Worm (Caenorhabditis elegans) whole organism, L4 larva: Measurements from ENCODE around the gene ZK622.1.

Source experiments
- F49E8.2 ChIP-seq: sonication (generic microtip); optimal IDR thresholded peaks from 2 replicates; lab custom pipeline; 2016; ENCODE audit warnings: missing compliant biosample characterization, mild to moderate bottlenecking, missing genetic modification characterization, borderline replicate concordance
- T20F7.1 ChIP-seq: fragments of 200-800 bp; sonication (Bioruptor generic); optimal IDR thresholded peaks from 2 replicates; lab custom pipeline; 2018; ENCODE audit warnings: mild to moderate bottlenecking, missing genetic modification characterization, missing compliant biosample characterization
- Y105C5A.15 ChIP-seq: fragments of 200-800 bp; sonication (Bioruptor generic); IDR thresholded peaks from 2 replicates; pipeline ENCODE4 v1.3.6; 2022; ENCODE audit warnings: missing genetic modification characterization, missing compliant biosample characterization
- ZK337.2 ChIP-seq: fragments of 200-800 bp; sonication (Bioruptor generic); IDR thresholded peaks from 2 replicates; pipeline ENCODE4 v1.3.6; 2022; ENCODE audit warnings: missing genetic modification reagents, missing genetic modification characterization, missing compliant biosample characterization
- aha-1 ChIP-seq: fragments of 150-350 bp; peaks from one replicate; lab custom pipeline; 2014; ENCODE audit warnings: missing biosample characterization, missing genetic modification characterization
- arid-1 ChIP-seq: fragments of 200-800 bp; sonication (Bioruptor generic); conservative IDR thresholded peaks from 2 replicates; pipeline ENCODE4 v1.3.6; 2022; ENCODE audit warnings: missing genetic modification reagents, missing genetic modification characterization, missing compliant biosample characterization
- attf-4 ChIP-seq: sonication (generic microtip); optimal IDR thresholded peaks from 3 replicates; lab custom pipeline; 2017; ENCODE audit warnings: missing biosample characterization, missing genetic modification characterization
- ceh-32 ChIP-seq: sonication (generic microtip); optimal IDR thresholded peaks from 2 replicates; lab custom pipeline; 2016; ENCODE audit warnings: mild to moderate bottlenecking, missing genetic modification characterization, missing compliant biosample characterization; ENCODE audit not compliant: poor library complexity
- ceh-62 ChIP-seq: sonication (generic microtip); optimal IDR thresholded peaks from 2 replicates; lab custom pipeline; 2017; ENCODE audit warnings: missing biosample characterization, missing genetic modification characterization
- ces-1 ChIP-seq: fragments of 150-350 bp; sonication (generic microtip); optimal IDR thresholded peaks from 4 replicates; lab custom pipeline; 2014; ENCODE audit warnings: missing biosample characterization, missing genetic modification reagents, missing genetic modification characterization
- ctbp-1 ChIP-seq: fragments of 200-800 bp; sonication (Bioruptor generic); IDR thresholded peaks from 2 replicates; pipeline ENCODE4 v1.3.6; 2022; ENCODE audit warnings: missing genetic modification reagents, missing genetic modification characterization, missing compliant biosample characterization
- daf-16 ChIP-seq, 3 experiments: sonication (generic microtip); optimal IDR thresholded peaks; 2 replicates each; lab custom pipeline; 2016 to 2017; ENCODE audit warnings: missing genetic modification characterization in 3 of 3, missing genetic modification reagents in 3 of 3, mild to moderate bottlenecking in 2 of 3, missing compliant biosample characterization in 2 of 3, missing biosample characterization in 1 of 3, moderate library complexity in 1 of 3
- dmd-6 ChIP-seq: fragments of 200-800 bp; sonication (Bioruptor generic); IDR thresholded peaks from 2 replicates; pipeline ENCODE4 v1.3.6; 2022; ENCODE audit warnings: missing genetic modification reagents, missing genetic modification characterization, missing compliant biosample characterization
- dve-1 ChIP-seq: sonication (generic microtip); optimal IDR thresholded peaks from 2 replicates; lab custom pipeline; 2017; ENCODE audit warnings: antibody characterized with exemption, mild to moderate bottlenecking, missing genetic modification characterization, missing compliant biosample characterization; ENCODE audit not compliant: insufficient read depth
- hif-1 ChIP-seq, 2 experiments: sonication (generic microtip); optimal IDR thresholded peaks; 2 replicates each; lab custom pipeline; 2016 to 2017; ENCODE audit warnings: missing compliant biosample characterization in 2 of 2, missing genetic modification characterization in 2 of 2, missing genetic modification reagents in 2 of 2, missing genotype in 2 of 2, mild to moderate bottlenecking in 1 of 2
- hlh-11 ChIP-seq: fragments of 200-800 bp; sonication (Bioruptor generic); optimal IDR thresholded peaks from 2 replicates; lab custom pipeline; 2018; ENCODE audit warnings: mild to moderate bottlenecking, missing genetic modification characterization, missing compliant biosample characterization
- hlh-30 ChIP-seq: sonication (generic microtip); optimal IDR thresholded peaks from 2 replicates; lab custom pipeline; 2017; ENCODE audit warnings: antibody characterized with exemption, mild to moderate bottlenecking, missing genetic modification characterization, missing compliant biosample characterization; ENCODE audit not compliant: insufficient read depth
- hmg-1.1 ChIP-seq: fragments of 200-800 bp; sonication (Bioruptor generic); IDR thresholded peaks from 2 replicates; pipeline ENCODE4 v1.3.6; 2022; ENCODE audit warnings: missing genetic modification reagents, missing genetic modification characterization, missing compliant biosample characterization
- mdl-1 ChIP-seq, 2 experiments: fragments of 150-350 bp in 1 of 2; sonication (generic microtip) in 1 of 2; optimal IDR thresholded peaks; 2 replicates each; lab custom pipeline; 2014 to 2017; ENCODE audit warnings: missing biosample characterization in 2 of 2, missing genetic modification characterization in 2 of 2
- mep-1 ChIP-seq: fragments of 150-350 bp; sonication (generic microtip); optimal IDR thresholded peaks from 3 replicates; lab custom pipeline; 2014; ENCODE audit warnings: missing biosample characterization, missing genetic modification characterization
- mxl-2 ChIP-seq: fragments of 200-800 bp; sonication (Bioruptor generic); conservative IDR thresholded peaks from 2 replicates; pipeline ENCODE4 v1.3.6; 2022; ENCODE audit warnings: missing genetic modification reagents, missing genetic modification characterization, missing compliant biosample characterization
- nhr-10 ChIP-seq: fragments of 150-350 bp; optimal IDR thresholded peaks from 2 replicates; lab custom pipeline; 2014; ENCODE audit warnings: missing biosample characterization, missing genetic modification characterization
- nhr-28 ChIP-seq: fragments of 150-350 bp; optimal IDR thresholded peaks from 2 replicates; lab custom pipeline; 2014; ENCODE audit warnings: missing biosample characterization, missing genetic modification characterization
- nhr-77 ChIP-seq: fragments of 150-350 bp; optimal IDR thresholded peaks from 2 replicates; lab custom pipeline; 2014; ENCODE audit warnings: missing biosample characterization, missing genetic modification characterization
- php-3 ChIP-seq: fragments of 200-800 bp; sonication (Bioruptor generic); IDR thresholded peaks from 2 replicates; pipeline ENCODE4 v1.3.6; 2022; ENCODE audit warnings: missing genetic modification reagents, missing genetic modification characterization, missing compliant biosample characterization
- pqm-1 ChIP-seq: sonication (generic microtip); optimal IDR thresholded peaks from 2 replicates; lab custom pipeline; 2017; ENCODE audit warnings: missing biosample characterization, missing genetic modification characterization
- sdz-12 ChIP-seq: fragments of 200-800 bp; sonication (Bioruptor generic); optimal IDR thresholded peaks from 2 replicates; lab custom pipeline; 2018; ENCODE audit warnings: mild to moderate bottlenecking, missing genetic modification characterization, missing compliant biosample characterization
- snpc-1.2 ChIP-seq: fragments of 200-800 bp; sonication (Bioruptor generic); IDR thresholded peaks from 2 replicates; pipeline ENCODE4 v1.3.6; 2022; ENCODE audit warnings: missing genetic modification reagents, missing genetic modification characterization, missing compliant biosample characterization
- spr-3 ChIP-seq: fragments of 200-800 bp; sonication (Bioruptor generic); optimal IDR thresholded peaks from 2 replicates; lab custom pipeline; 2018; ENCODE audit warnings: mild to moderate bottlenecking, missing genetic modification characterization, missing compliant biosample characterization
- tra-1 ChIP-seq: fragments of 200-800 bp; sonication (Bioruptor generic); IDR thresholded peaks from 2 replicates; pipeline ENCODE4 v1.3.6; 2022; ENCODE audit warnings: missing genetic modification reagents, missing genetic modification characterization, missing compliant biosample characterization
- unc-62 ChIP-seq, 3 experiments: fragments of 150-350 bp in 1 of 3; sonication (generic microtip); optimal IDR thresholded peaks in 2 of 3; peaks in 1 of 3; 1 replicate in 1 of 3; 2 replicates in 2 of 3; lab custom pipeline; 2014 to 2017; ENCODE audit warnings: missing biosample characterization in 3 of 3, missing genetic modification characterization in 3 of 3, missing genetic modification reagents in 3 of 3, missing genotype in 1 of 3
- zag-1 ChIP-seq: fragments of 150-350 bp; optimal IDR thresholded peaks from 2 replicates; lab custom pipeline; 2014; ENCODE audit warnings: missing biosample characterization, missing genetic modification characterization

Gene ZK622.1

DNA sequence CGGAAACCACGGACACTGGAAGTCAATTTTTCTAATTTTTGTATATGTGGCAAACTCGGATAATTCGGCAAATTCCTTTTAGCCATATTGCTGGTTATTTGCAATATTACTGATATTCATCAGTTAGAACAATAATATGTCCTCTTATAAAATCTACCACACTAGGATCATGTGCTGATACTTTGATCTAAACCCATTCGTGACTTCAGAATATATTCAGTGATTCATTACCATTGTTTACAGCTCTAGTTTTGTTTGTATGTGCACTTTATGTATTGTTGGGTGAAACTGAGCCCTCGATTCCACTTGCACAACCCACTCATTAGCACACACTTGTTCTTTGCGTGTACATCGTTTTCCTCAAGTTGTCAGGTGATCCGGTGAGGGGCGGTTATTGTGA is 12.6 kb downstream of the ZK622.1 start:
- no peak for TF ChIP-seq sdz-12
- TF ChIP-seq mxl-2 (GFP tag; lab: Robert Waterston, UW): no peak
- no peak for TF ChIP-seq arid-1 (GFP tag; lab: Robert Waterston, UW)
- no peak for TF ChIP-seq hmg-1.1 (GFP tag; lab: Robert Waterston, UW)
- TF ChIP-seq tra-1 (GFP tag; lab: Robert Waterston, UW): no peak
- TF ChIP-seq aha-1: peak; percentile 95
- TF ChIP-seq mdl-1 (tag; optimal IDR thresholded peaks at IDR 0.05; lab: Kevin White, UChicago): no peak
- TF ChIP-seq attf-4: no peak
- no peak for TF ChIP-seq ceh-62 (tag; lab: Kevin White, UChicago)
- TF ChIP-seq nhr-28 (tag; lab: Kevin White, UChicago): peak; percentile 4
- no peak for TF ChIP-seq snpc-1.2
- TF ChIP-seq, all 104 proteins: peak for 2

DNA sequence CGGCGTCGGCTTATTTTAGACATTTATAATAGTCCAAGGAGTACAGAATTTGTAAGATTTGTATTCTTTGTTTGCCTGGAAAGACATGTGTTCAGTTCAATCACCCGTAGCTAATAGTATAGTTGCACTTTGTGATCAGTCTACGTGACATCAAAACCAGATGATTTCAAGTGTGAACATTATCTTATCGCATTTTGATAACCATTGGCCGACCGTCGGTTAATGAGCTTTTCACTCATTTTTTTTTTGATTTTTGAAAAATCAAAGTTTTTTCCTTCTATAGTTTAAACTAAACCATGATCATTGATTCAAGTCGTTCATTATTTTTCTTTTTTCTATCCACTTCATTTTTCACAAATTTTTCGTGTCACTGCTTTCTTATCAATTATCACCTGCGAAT is 13.6 kb downstream of the ZK622.1 start:
- no peak for TF ChIP-seq ctbp-1 (GFP tag; lab: Robert Waterston, UW)
- TF ChIP-seq mdl-1 (tag; optimal IDR thresholded peaks at IDR 0.05; lab: Kevin White, UChicago): peak in 1 of 2 experiments; percentile 53
- TF ChIP-seq php-3: no peak
- TF ChIP-seq F49E8.2 (tag; lab: Kevin White, UChicago): no peak
- peak; percentile 77 for TF ChIP-seq nhr-28 (tag; lab: Kevin White, UChicago)
- no peak for TF ChIP-seq nhr-10 (tag; lab: Kevin White, UChicago)
- peak; percentile 49 for TF ChIP-seq hlh-11 (tag; lab: Kevin White, UChicago)
- TF ChIP-seq hlh-30 (tag; lab: Kevin White, UChicago): peak; percentile 65
- no peak for TF ChIP-seq mep-1 (tag; lab: Kevin White, UChicago)
- peak; percentile 8 for TF ChIP-seq nhr-77 (tag; lab: Kevin White, UChicago)
- peak in 1 of 2 experiments; percentile 25 for TF ChIP-seq hif-1 (tag; optimal IDR thresholded peaks at IDR 0.05; lab: Kevin White, UChicago)
- TF ChIP-seq unc-62 (GFP tag; optimal IDR thresholded peaks at IDR 0.05 in 1 of 2; lab: Kevin White, UChicago): peak in 1 of 2 experiments; percentile 66
- no peak for TF ChIP-seq unc-62 (tag; optimal IDR thresholded peaks at IDR 0.05; lab: Kevin White, UChicago)
- no peak for TF ChIP-seq ceh-32 (tag; lab: Kevin White, UChicago)
- TF ChIP-seq mxl-2 (GFP tag; lab: Robert Waterston, UW): no peak
- TF ChIP-seq ZK337.2 (GFP tag; lab: Robert Waterston, UW): no peak
- TF ChIP-seq pqm-1: peak; percentile 63
- no peak for TF ChIP-seq Y105C5A.15 (GFP tag; lab: Robert Waterston, UW)
- TF ChIP-seq dmd-6 (GFP tag; lab: Robert Waterston, UW): peak; percentile 61
- TF ChIP-seq ces-1 (GFP tag; lab: Kevin White, UChicago): no peak
- peak; percentile 44 for TF ChIP-seq dve-1 (tag; lab: Kevin White, UChicago)
- TF ChIP-seq spr-3 (GFP tag; lab: Kevin White, UChicago): no peak
- no peak for TF ChIP-seq zag-1 (tag; lab: Kevin White, UChicago)
- TF ChIP-seq, all 104 proteins: peak for 10

ce11 chrII:5308961-5309360 is 15.4 kb downstream of the ZK622.1 start:
- TF ChIP-seq nhr-77 (tag; lab: Kevin White, UChicago) (no peak), tra-1 (GFP tag; lab: Robert Waterston, UW) (no peak), Y105C5A.15 (GFP tag; lab: Robert Waterston, UW) (no peak), unc-62 (GFP tag; optimal IDR thresholded peaks at IDR 0.05 in 1 of 2; lab: Kevin White, UChicago) (peak in 1 of 2 experiments; percentile 35), unc-62 (tag; optimal IDR thresholded peaks at IDR 0.05; lab: Kevin White, UChicago) (no peak), daf-16 (GFP tag; optimal IDR thresholded peaks at IDR 0.05; lab: Kevin White, UChicago) (peak in 1 of 2 experiments; percentile 38), daf-16 (tag; optimal IDR thresholded peaks at IDR 0.05; lab: Kevin White, UChicago) (no peak), hlh-30 (tag; lab: Kevin White, UChicago) (no peak), spr-3 (GFP tag; lab: Kevin White, UChicago) (no peak)

ce11 chrII:5309720-5310119 is 16.1 kb downstream of the ZK622.1 start:
- TF ChIP-seq ZK337.2 (GFP tag; lab: Robert Waterston, UW) (no peak), unc-62 (GFP tag; optimal IDR thresholded peaks at IDR 0.05 in 1 of 2; lab: Kevin White, UChicago) (peak in 1 of 2 experiments; percentile 91), unc-62 (tag; optimal IDR thresholded peaks at IDR 0.05; lab: Kevin White, UChicago) (no peak), dve-1 (tag; lab: Kevin White, UChicago) (no peak), T20F7.1 (GFP tag; lab: Kevin White, UChicago) (no peak)
